Worm (Caenorhabditis elegans) whole organism, young adult: ENCODE data around the gene nhr-104.

Experiments used
- B0035.1 ChIP-seq: sonication (generic microtip); optimal IDR thresholded peaks from 2 replicates; lab custom pipeline; 2016; ENCODE audit warnings: missing genetic modification characterization, mild to moderate bottlenecking, missing compliant biosample characterization, missing genotype, missing genetic modification reagents
- D2030.7 ChIP-seq: fragments of 200-800 bp; sonication (Bioruptor generic); IDR thresholded peaks from 2 replicates; pipeline ENCODE4 v1.3.6; 2022; ENCODE audit warnings: missing genetic modification reagents, missing genetic modification characterization, missing compliant biosample characterization
- F23B12.7 ChIP-seq: sonication (generic microtip); optimal IDR thresholded peaks from 2 replicates; lab custom pipeline; 2017; ENCODE audit warnings: missing genetic modification characterization, mild to moderate bottlenecking, missing compliant biosample characterization, antibody characterized with exemption, moderate library complexity; ENCODE audit not compliant: insufficient read depth
- F33H1.4 ChIP-seq: fragments of 200-800 bp; sonication (Bioruptor generic); IDR thresholded peaks from 2 replicates; pipeline ENCODE4 v1.3.6; 2022; ENCODE audit warnings: missing genetic modification reagents, missing genetic modification characterization, missing compliant biosample characterization
- F49E8.2 ChIP-seq: sonication (generic microtip); optimal IDR thresholded peaks from 3 replicates; lab custom pipeline; 2017; ENCODE audit warnings: missing genetic modification characterization, mild to moderate bottlenecking, missing compliant biosample characterization, antibody characterized with exemption, moderate library complexity; ENCODE audit not compliant: insufficient read depth
- K12H6.12 ChIP-seq: fragments of 200-800 bp; sonication (Bioruptor generic); optimal IDR thresholded peaks from 2 replicates; lab custom pipeline; 2018; ENCODE audit warnings: mild to moderate bottlenecking, missing genetic modification characterization, missing compliant biosample characterization
- Y79H2A.3 ChIP-seq: fragments of 200-800 bp; sonication (Bioruptor generic); conservative IDR thresholded peaks from 2 replicates; pipeline ENCODE4 v1.3.6; 2022; ENCODE audit warnings: missing genetic modification reagents, missing genetic modification characterization, missing compliant biosample characterization
- Y95B8A.8 ChIP-seq: fragments of 200-800 bp; sonication (Bioruptor generic); IDR thresholded peaks from 2 replicates; pipeline ENCODE4 v1.3.6; 2022; ENCODE audit warnings: missing genetic modification reagents, missing genetic modification characterization, missing compliant biosample characterization
- athp-1 ChIP-seq: sonication (generic microtip); optimal IDR thresholded peaks from 2 replicates; lab custom pipeline; 2017; ENCODE audit warnings: mild to moderate bottlenecking, missing genetic modification characterization, missing compliant biosample characterization
- attf-3 ChIP-seq: fragments of 200-800 bp; sonication (Bioruptor generic); conservative IDR thresholded peaks from 2 replicates; pipeline ENCODE4 v1.3.6; 2022; ENCODE audit warnings: missing genetic modification reagents, missing genetic modification characterization, missing compliant biosample characterization
- attf-6 ChIP-seq: fragments of 200-800 bp; sonication (Bioruptor generic); IDR thresholded peaks from 2 replicates; pipeline ENCODE4 v1.3.6; 2022; ENCODE audit warnings: missing genetic modification reagents, missing genetic modification characterization, missing compliant biosample characterization
- cebp-1 ChIP-seq, 2 experiments: fragments of 200-800 bp in 1 of 2; sonication (Bioruptor generic) in 1 of 2; sonication (generic microtip) in 1 of 2; IDR thresholded peaks in 1 of 2; optimal IDR thresholded peaks in 1 of 2; 2 replicates each; pipeline versions ENCODE4 v1.3.6 to Lab custom; 2017 to 2022; ENCODE audit warnings: missing compliant biosample characterization in 2 of 2, missing genetic modification characterization in 2 of 2, mild to moderate bottlenecking in 1 of 2, missing genetic modification reagents in 1 of 2, moderate library complexity in 1 of 2
- ceh-27 ChIP-seq: fragments of 200-800 bp; sonication (Bioruptor generic); optimal IDR thresholded peaks from 2 replicates; lab custom pipeline; 2018; ENCODE audit warnings: mild to moderate bottlenecking, missing genetic modification characterization, moderate library complexity, missing compliant biosample characterization
- ceh-58 ChIP-seq: fragments of 200-800 bp; sonication (Bioruptor generic); IDR thresholded peaks from 2 replicates; pipeline ENCODE4 v1.3.6; 2022; ENCODE audit warnings: missing genetic modification characterization, missing compliant biosample characterization
- ceh-79 ChIP-seq: sonication (generic microtip); optimal IDR thresholded peaks from 2 replicates; lab custom pipeline; 2017; ENCODE audit warnings: mild to moderate bottlenecking, missing genetic modification characterization, missing compliant biosample characterization
- ceh-91 ChIP-seq: fragments of 200-800 bp; sonication (Bioruptor generic); IDR thresholded peaks from 2 replicates; pipeline ENCODE4 v1.3.6; 2022; ENCODE audit warnings: missing genetic modification reagents, missing genetic modification characterization, missing compliant biosample characterization
- dpff-1 ChIP-seq: sonication (generic microtip); optimal IDR thresholded peaks from 2 replicates; lab custom pipeline; 2017; ENCODE audit warnings: mild to moderate bottlenecking, missing genetic modification characterization, missing compliant biosample characterization
- egl-44 ChIP-seq: fragments of 200-800 bp; sonication (Bioruptor generic); IDR thresholded peaks from 2 replicates; pipeline ENCODE4 v1.3.6; 2022; ENCODE audit warnings: missing genetic modification reagents, missing genetic modification characterization, missing compliant biosample characterization
- gei-17 ChIP-seq: fragments of 200-800 bp; sonication (Bioruptor generic); optimal IDR thresholded peaks from 2 replicates; lab custom pipeline; 2018; ENCODE audit warnings: mild to moderate bottlenecking, missing genetic modification characterization, missing compliant biosample characterization
- hlh-26 ChIP-seq: fragments of 200-800 bp; sonication (Bioruptor generic); conservative IDR thresholded peaks from 2 replicates; pipeline ENCODE4 v1.3.6; 2022; ENCODE audit warnings: missing genetic modification reagents, missing genetic modification characterization, missing compliant biosample characterization
- hmg-1.2 ChIP-seq: fragments of 200-800 bp; sonication (Bioruptor generic); IDR thresholded peaks from 2 replicates; pipeline ENCODE4 v1.3.6; 2022; ENCODE audit warnings: missing genetic modification reagents, missing genetic modification characterization, missing compliant biosample characterization
- hsf-1 ChIP-seq: fragments of 200-800 bp; sonication (Bioruptor generic); IDR thresholded peaks from 2 replicates; pipeline ENCODE4 v1.3.6; 2022; ENCODE audit warnings: missing genetic modification reagents, missing genetic modification characterization, missing compliant biosample characterization
- lag-1 ChIP-seq: fragments of 200-800 bp; sonication (Bioruptor generic); IDR thresholded peaks from 2 replicates; pipeline ENCODE4 v1.3.6; 2022; ENCODE audit warnings: missing genetic modification reagents, missing genetic modification characterization, missing compliant biosample characterization
- lin-54 ChIP-seq: fragments of 200-800 bp; sonication (Bioruptor generic); optimal IDR thresholded peaks from 2 replicates; lab custom pipeline; 2018; ENCODE audit warnings: mild to moderate bottlenecking, missing genetic modification characterization, missing compliant biosample characterization
- lsl-1 ChIP-seq: fragments of 200-800 bp; sonication (Bioruptor generic); optimal IDR thresholded peaks from 2 replicates; lab custom pipeline; 2018; ENCODE audit warnings: mild to moderate bottlenecking, missing genetic modification characterization, moderate library complexity, missing compliant biosample characterization
- madf-8 ChIP-seq: fragments of 200-800 bp; sonication (Bioruptor generic); conservative IDR thresholded peaks from 2 replicates; pipeline ENCODE4 v1.3.6; 2022; ENCODE audit warnings: missing genetic modification reagents, missing genetic modification characterization, missing compliant biosample characterization
- mcd-1 ChIP-seq: fragments of 200-800 bp; sonication (Bioruptor generic); IDR thresholded peaks from 2 replicates; pipeline ENCODE4 v1.3.6; 2022; ENCODE audit warnings: missing genetic modification reagents, missing genetic modification characterization, missing compliant biosample characterization
- nhr-90 ChIP-seq: sonication (generic microtip); optimal IDR thresholded peaks from 2 replicates; lab custom pipeline; 2016; ENCODE audit warnings: missing genotype, mild to moderate bottlenecking, missing genetic modification characterization, missing compliant biosample characterization
- pbrm-1 ChIP-seq: fragments of 200-800 bp; sonication (Bioruptor generic); IDR thresholded peaks from 2 replicates; pipeline ENCODE4 v1.3.6; 2022; ENCODE audit warnings: missing genetic modification reagents, missing genetic modification characterization, missing compliant biosample characterization
- rec-8 ChIP-seq, 2 experiments: sonication (generic microtip); optimal IDR thresholded peaks; 2 replicates each; lab custom pipeline; 2016; ENCODE audit warnings: mild to moderate bottlenecking in 2 of 2, missing genetic modification characterization in 2 of 2, missing genetic modification reagents in 2 of 2, missing genotype in 2 of 2, missing biosample characterization in 1 of 2, missing compliant biosample characterization in 1 of 2, moderate library complexity in 1 of 2
- sdz-38 ChIP-seq: sonication (generic microtip); optimal IDR thresholded peaks from 2 replicates; lab custom pipeline; 2016; ENCODE audit warnings: missing genotype, missing genetic modification characterization, missing compliant biosample characterization
- sea-2 ChIP-seq: fragments of 200-800 bp; sonication (Bioruptor generic); IDR thresholded peaks from 2 replicates; pipeline ENCODE4 v1.3.6; 2022; ENCODE audit warnings: missing genetic modification characterization, missing compliant biosample characterization
- snpc-1.1 ChIP-seq: sonication (generic microtip); optimal IDR thresholded peaks from 2 replicates; lab custom pipeline; 2017; ENCODE audit warnings: missing genetic modification characterization, mild to moderate bottlenecking, missing compliant biosample characterization, antibody characterized with exemption, moderate library complexity, missing genotype, missing genetic modification reagents; ENCODE audit not compliant: insufficient read depth
- snpc-1.3 ChIP-seq: sonication (generic microtip); optimal IDR thresholded peaks from 2 replicates; lab custom pipeline; 2017; ENCODE audit warnings: missing genetic modification characterization, mild to moderate bottlenecking, missing compliant biosample characterization, antibody characterized with exemption, moderate library complexity, missing genotype, missing genetic modification reagents; ENCODE audit not compliant: insufficient read depth
- snpc-3.4 ChIP-seq: sonication (generic microtip); optimal IDR thresholded peaks from 2 replicates; lab custom pipeline; 2017; ENCODE audit warnings: missing genetic modification characterization, mild to moderate bottlenecking, missing compliant biosample characterization, antibody characterized with exemption, moderate library complexity, missing genotype, missing genetic modification reagents
- snpc-4 ChIP-seq, 5 experiments: fragments of 150-350 bp in 1 of 5; sonication (generic microtip) in 4 of 5; optimal IDR thresholded peaks; 2 replicates each; lab custom pipeline; 2014 to 2018; ENCODE audit warnings: missing genetic modification characterization in 5 of 5, missing biosample characterization in 3 of 5, antibody characterized with exemption in 2 of 5, mild to moderate bottlenecking in 2 of 5, missing compliant biosample characterization in 2 of 5, missing genotype in 2 of 5, moderate library complexity in 2 of 5, missing genetic modification reagents in 1 of 5
- sptf-2 ChIP-seq: fragments of 200-800 bp; sonication (Bioruptor generic); optimal IDR thresholded peaks from 2 replicates; lab custom pipeline; 2018; ENCODE audit warnings: mild to moderate bottlenecking, missing genetic modification characterization, missing compliant biosample characterization
- tbp1 ChIP-seq: fragments of 200-800 bp; sonication (Bioruptor generic); optimal IDR thresholded peaks from 2 replicates; lab custom pipeline; 2018; ENCODE audit warnings: mild to moderate bottlenecking, missing genetic modification characterization, missing compliant biosample characterization
- tbx-9 ChIP-seq: sonication (generic microtip); optimal IDR thresholded peaks from 2 replicates; lab custom pipeline; 2016; ENCODE audit warnings: borderline replicate concordance, missing genetic modification characterization, inconsistent platforms, missing compliant biosample characterization
- unc-130 ChIP-seq: sonication (generic microtip); optimal IDR thresholded peaks from 2 replicates; lab custom pipeline; 2016; ENCODE audit warnings: missing genetic modification reagents, missing genetic modification characterization, missing compliant biosample characterization
- unc-62 ChIP-seq: fragments of 150-350 bp; optimal IDR thresholded peaks from 2 replicates; lab custom pipeline; 2014; ENCODE audit warnings: missing biosample characterization, missing genetic modification reagents, missing genetic modification characterization
- xnd-1 ChIP-seq: sonication (generic microtip); optimal IDR thresholded peaks from 2 replicates; lab custom pipeline; 2016; ENCODE audit warnings: missing genotype, missing genetic modification reagents, missing genetic modification characterization, missing compliant biosample characterization
- ztf-22 ChIP-seq: fragments of 200-800 bp; sonication (Bioruptor generic); optimal IDR thresholded peaks from 2 replicates; lab custom pipeline; 2018; ENCODE audit warnings: mild to moderate bottlenecking, missing genetic modification characterization, moderate library complexity, missing compliant biosample characterization

The nhr-104 gene

DNA sequence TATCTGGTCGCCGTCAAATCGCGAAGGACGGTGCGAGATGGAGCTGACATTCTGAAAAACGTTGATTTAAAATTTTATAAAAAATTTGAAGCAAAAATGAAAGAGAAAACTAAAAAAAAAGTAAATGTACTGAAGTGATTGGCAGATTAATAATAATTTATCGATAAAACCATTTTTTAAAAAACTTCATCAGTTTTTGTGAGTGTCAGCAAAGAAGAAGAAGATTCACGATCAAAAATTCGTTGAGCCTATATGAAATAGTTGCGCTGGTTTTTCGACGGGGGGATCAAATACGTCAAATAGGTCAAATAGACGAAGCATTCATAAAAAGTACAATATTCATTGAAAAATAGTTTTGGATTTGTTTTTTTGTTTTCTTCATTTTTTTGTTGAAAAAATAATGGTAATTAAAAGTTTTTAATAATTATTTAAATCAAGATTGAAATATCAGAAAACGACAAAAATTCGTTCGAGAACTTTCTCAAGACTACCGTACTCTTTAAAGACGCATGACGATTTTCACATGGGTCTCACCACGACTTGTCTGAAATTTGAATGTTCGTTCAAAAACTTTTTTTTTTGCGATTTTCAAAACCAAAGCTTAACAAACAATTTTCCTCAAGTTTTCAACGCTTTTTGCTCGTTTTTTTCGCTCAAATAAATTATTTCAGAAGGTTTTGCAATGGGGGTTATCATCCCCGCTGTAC is 28.0 kb downstream of the nhr-104 start, which contains the start of the genes memi-1 and cyp-31A3 (continued):
- peak; percentile 99 for TF ChIP-seq hsf-1
- TF ChIP-seq lsl-1 (GFP tag; lab: Kevin White, UChicago), result peak; percentile 94
- TF ChIP-seq sptf-2 (GFP tag; lab: Kevin White, UChicago), result no peak
- TF ChIP-seq mcd-1 (GFP tag; lab: Robert Waterston, UW), result peak; percentile 67; the same call in 1 of the 2 replicates
- TF ChIP-seq B0035.1 (tag; lab: Kevin White, UChicago), result no peak
- TF ChIP-seq nhr-90 (tag; lab: Kevin White, UChicago), result no peak
- no peak for TF ChIP-seq sea-2 (GFP tag; lab: Robert Waterston, UW)
- TF ChIP-seq ceh-79 (tag; lab: Kevin White, UChicago), result no peak
- no peak for TF ChIP-seq rec-8 (tag; optimal IDR thresholded peaks at IDR 0.05; lab: Kevin White, UChicago)
- TF ChIP-seq snpc-1.3 (tag; lab: Kevin White, UChicago), result peak; percentile 52
- peak; percentile 97 for TF ChIP-seq F33H1.4 (GFP tag; lab: Robert Waterston, UW)
- TF ChIP-seq sdz-38, result no peak
- TF ChIP-seq tbx-9 (tag; lab: Kevin White, UChicago), result no peak
- TF ChIP-seq unc-130 (GFP tag; lab: Kevin White, UChicago), result no peak
- TF ChIP-seq attf-6 (GFP tag; lab: Robert Waterston, UW), result peak; percentile 44; the same call in 1 of the 2 replicates
- TF ChIP-seq pbrm-1 (GFP tag; lab: Robert Waterston, UW), result peak; percentile 44; the same call in 1 of the 2 replicates
- TF ChIP-seq cebp-1 (GFP tag; IDR thresholded peaks at IDR 0.05; lab: Robert Waterston, UW), result no peak
- TF ChIP-seq cebp-1 (tag; optimal IDR thresholded peaks at IDR 0.05; lab: Kevin White, UChicago), result no peak
- TF ChIP-seq snpc-1.1 (tag; lab: Kevin White, UChicago), result peak; percentile 46
- no peak for TF ChIP-seq attf-3 (GFP tag; lab: Robert Waterston, UW)
- TF ChIP-seq lag-1 (GFP tag; lab: Robert Waterston, UW), result no peak
- no peak for TF ChIP-seq ztf-22 (GFP tag; lab: Kevin White, UChicago)
- TF ChIP-seq K12H6.12, result no peak
- peak; percentile 86 for TF ChIP-seq xnd-1
- TF ChIP-seq D2030.7 (GFP tag; lab: Robert Waterston, UW), result peak; percentile 82
- TF ChIP-seq lin-54 (GFP tag; lab: Kevin White, UChicago), result peak; percentile 85
- peak; percentile 37 for TF ChIP-seq tbp1 (GFP tag; lab: Kevin White, UChicago)
- no peak for TF ChIP-seq F23B12.7 (tag; lab: Kevin White, UChicago)
- TF ChIP-seq dpff-1 (tag; lab: Kevin White, UChicago), result no peak
- TF ChIP-seq Y95B8A.8, result no peak
- no peak for TF ChIP-seq F49E8.2 (tag; lab: Kevin White, UChicago)
- TF ChIP-seq ceh-27 (GFP tag; lab: Kevin White, UChicago), result no peak
- no peak for TF ChIP-seq ceh-58 (GFP tag; lab: Robert Waterston, UW)
- TF ChIP-seq Y79H2A.3 (GFP tag; lab: Robert Waterston, UW), result no peak
- TF ChIP-seq gei-17 (GFP tag; lab: Kevin White, UChicago), result no peak
- TF ChIP-seq madf-8 (GFP tag; lab: Robert Waterston, UW), result peak; percentile 87
- TF ChIP-seq snpc-4 (GFP tag; optimal IDR thresholded peaks at IDR 0.05; lab: Kevin White, UChicago), result peak; percentile 37
- peak; percentile 8 to 80 (median 58) for TF ChIP-seq snpc-4 (tag; optimal IDR thresholded peaks at IDR 0.05; lab: Kevin White, UChicago)
- no peak for TF ChIP-seq egl-44 (GFP tag; lab: Robert Waterston, UW)
- TF ChIP-seq ceh-91 (GFP tag; lab: Robert Waterston, UW), result peak; percentile 77
- no peak for TF ChIP-seq unc-62 (GFP tag; lab: Kevin White, UChicago)
- TF ChIP-seq hmg-1.2, result 0 out of 2 replicates have a peak, but pooled peaks have one; percentile 20
- TF ChIP-seq snpc-3.4 (tag; lab: Kevin White, UChicago), result peak; percentile 81
- TF ChIP-seq hlh-26 (GFP tag; lab: Robert Waterston, UW), result no peak
- no peak for TF ChIP-seq athp-1 (tag; lab: Kevin White, UChicago)
- TF ChIP-seq, all 124 proteins: peak for 22
